Fruit fly (Drosophila melanogaster): ENCODE measurements around the gene CG42445.

dm6 chr3L:8150284-8150683 is 8.4 kb downstream of the CG42445 start:
- TF ChIP-seq psq (GFP tag; optimal IDR thresholded peaks at IDR 0.05) (no peak), Myc (optimal IDR thresholded peaks at IDR 0.05) (no peak), Hr78 (GFP tag; optimal IDR thresholded peaks at IDR 0.05) (no peak), N (GFP tag; optimal IDR thresholded peaks at IDR 0.05) (no peak), Sp1 (GFP tag; optimal IDR thresholded peaks at IDR 0.05) (no peak), CG9705 (GFP tag; optimal IDR thresholded peaks at IDR 0.05) (no peak), rgr (GFP tag; optimal IDR thresholded peaks at IDR 0.05) (no peak)
